Worm (Caenorhabditis elegans) whole organism, L1 larva: ENCODE measurements around the gene tmem-132.
A peak's percentile ranks its signal among the peaks of the same experiment; 100 is the strongest.

Source experiments
- F16B12.6 ChIP-seq: fragments of 150-350 bp; optimal IDR thresholded peaks from 2 replicates; lab custom pipeline; 2014; ENCODE audit warnings: missing biosample characterization, missing genetic modification characterization
- Y116A8C.19 ChIP-seq: sonication (generic microtip); optimal IDR thresholded peaks from 2 replicates; lab custom pipeline; 2016; ENCODE audit warnings: missing compliant biosample characterization, missing genetic modification characterization, borderline replicate concordance
- aha-1 ChIP-seq: fragments of 150-350 bp; optimal IDR thresholded peaks from 2 replicates; lab custom pipeline; 2014; ENCODE audit warnings: missing biosample characterization, missing genetic modification characterization
- aly-2 ChIP-seq: fragments of 150-350 bp; optimal IDR thresholded peaks from 2 replicates; lab custom pipeline; 2014; ENCODE audit warnings: missing biosample characterization, missing genetic modification characterization
- ama-1 ChIP-seq: fragments of 150-350 bp; optimal IDR thresholded peaks from 2 replicates; lab custom pipeline; 2014
- ceh-63 ChIP-seq: fragments of 200-800 bp; sonication (Bioruptor generic); optimal IDR thresholded peaks from 2 replicates; lab custom pipeline; 2018; ENCODE audit warnings: mild to moderate bottlenecking, missing genetic modification characterization, missing compliant biosample characterization
- ceh-82 ChIP-seq, 3 experiments: fragments of 150-350 bp in 1 of 3; sonication (generic microtip) in 2 of 3; optimal IDR thresholded peaks; 2 replicates each; lab custom pipeline; 2014 to 2017; ENCODE audit warnings: missing biosample characterization in 3 of 3, missing genetic modification characterization in 3 of 3
- dpl-1 ChIP-seq, 3 experiments: fragments of 150-350 bp in 2 of 3; sonication (generic microtip) in 1 of 3; optimal IDR thresholded peaks; 2 replicates each; lab custom pipeline; 2014 to 2017; ENCODE audit warnings: missing biosample characterization in 3 of 3, missing genetic modification characterization in 3 of 3, missing genetic modification reagents in 3 of 3
- dsc-1 ChIP-seq: sonication (generic microtip); optimal IDR thresholded peaks from 2 replicates; lab custom pipeline; 2016; ENCODE audit warnings: mild to moderate bottlenecking, missing genetic modification characterization, missing compliant biosample characterization
- efl-1 ChIP-seq, 4 experiments: fragments of 150-350 bp; optimal IDR thresholded peaks in 3 of 4; peaks in 1 of 4; 1 replicate in 1 of 4; 2 replicates in 3 of 4; lab custom pipeline; 2014; ENCODE audit warnings: missing biosample characterization in 2 of 4, missing genetic modification characterization in 2 of 4, missing genetic modification reagents in 2 of 4
- efl-3 ChIP-seq: fragments of 200-800 bp; sonication (Bioruptor generic); optimal IDR thresholded peaks from 2 replicates; lab custom pipeline; 2018; ENCODE audit warnings: mild to moderate bottlenecking, missing genetic modification characterization, missing compliant biosample characterization
- egl-27 ChIP-seq, 2 experiments: fragments of 150-350 bp in 1 of 2; sonication (generic microtip); optimal IDR thresholded peaks; 3 replicates each; lab custom pipeline; 2017 to 2018; ENCODE audit warnings: missing biosample characterization in 2 of 2, missing genetic modification characterization in 2 of 2, missing genetic modification reagents in 2 of 2
- elt-2 ChIP-seq: sonication (generic microtip); optimal IDR thresholded peaks from 2 replicates; lab custom pipeline; 2016; ENCODE audit warnings: missing genetic modification characterization, mild to moderate bottlenecking, inconsistent platforms, missing compliant biosample characterization, missing genetic modification reagents
- fkh-8 ChIP-seq: sonication (generic microtip); optimal IDR thresholded peaks from 2 replicates; lab custom pipeline; 2016; ENCODE audit warnings: mild to moderate bottlenecking, missing genetic modification characterization, missing compliant biosample characterization
- fos-1 ChIP-seq: fragments of 150-350 bp; optimal IDR thresholded peaks from 2 replicates; lab custom pipeline; 2014; ENCODE audit warnings: missing biosample characterization, missing genetic modification characterization
- hlh-17 ChIP-seq: fragments of 200-800 bp; sonication (Bioruptor generic); optimal IDR thresholded peaks from 2 replicates; lab custom pipeline; 2018; ENCODE audit warnings: missing genetic modification characterization, mild to moderate bottlenecking, missing compliant biosample characterization, moderate library complexity, borderline replicate concordance
- isw-1 ChIP-seq: fragments of 200-800 bp; sonication (Bioruptor generic); IDR thresholded peaks from 2 replicates; pipeline ENCODE4 v1.3.6; 2022; ENCODE audit warnings: missing genetic modification characterization, missing compliant biosample characterization
- jun-1 ChIP-seq: fragments of 150-350 bp; optimal IDR thresholded peaks from 2 replicates; lab custom pipeline; 2014; ENCODE audit warnings: missing biosample characterization, missing genetic modification reagents, missing genetic modification characterization
- lin-13 ChIP-seq: fragments of 150-350 bp; optimal IDR thresholded peaks from 2 replicates; lab custom pipeline; 2014; ENCODE audit warnings: missing biosample characterization, missing genetic modification reagents, missing genetic modification characterization
- lin-35 ChIP-seq, 2 experiments: fragments of 150-350 bp; optimal IDR thresholded peaks; 2 replicates each; lab custom pipeline; 2014; ENCODE audit warnings: missing biosample characterization in 2 of 2, missing genetic modification characterization in 2 of 2, missing genetic modification reagents in 2 of 2
- lin-39 ChIP-seq: fragments of 150-350 bp; optimal IDR thresholded peaks from 2 replicates; lab custom pipeline; 2014; ENCODE audit warnings: missing biosample characterization, missing genetic modification reagents, missing genetic modification characterization
- lir-3 ChIP-seq: sonication (generic microtip); optimal IDR thresholded peaks from 2 replicates; lab custom pipeline; 2016; ENCODE audit warnings: mild to moderate bottlenecking, missing genetic modification characterization, moderate library complexity, missing compliant biosample characterization; ENCODE audit not compliant: poor library complexity
- lsy-2 ChIP-seq, 2 experiments: fragments of 150-350 bp; optimal IDR thresholded peaks; 2 replicates each; lab custom pipeline; 2014; ENCODE audit warnings: missing biosample characterization in 2 of 2, missing genetic modification characterization in 2 of 2
- mdl-1 ChIP-seq, 2 experiments: fragments of 150-350 bp; optimal IDR thresholded peaks; 2 replicates each; lab custom pipeline; 2014 to 2017; ENCODE audit warnings: missing biosample characterization in 2 of 2, missing genetic modification characterization in 2 of 2, inconsistent platforms in 1 of 2
- mef-2 ChIP-seq: fragments of 150-350 bp; optimal IDR thresholded peaks from 2 replicates; lab custom pipeline; 2014; ENCODE audit warnings: missing biosample characterization, missing genetic modification characterization
- mep-1 ChIP-seq: fragments of 150-350 bp; optimal IDR thresholded peaks from 2 replicates; lab custom pipeline; 2014; ENCODE audit warnings: missing biosample characterization, missing genetic modification characterization
- nhr-11 ChIP-seq: fragments of 150-350 bp; optimal IDR thresholded peaks from 2 replicates; lab custom pipeline; 2014; ENCODE audit warnings: missing biosample characterization, missing genetic modification characterization
- nhr-28 ChIP-seq: fragments of 150-350 bp; optimal IDR thresholded peaks from 2 replicates; lab custom pipeline; 2014; ENCODE audit warnings: missing biosample characterization, missing genetic modification characterization
- nhr-47 ChIP-seq: sonication (generic microtip); optimal IDR thresholded peaks from 2 replicates; lab custom pipeline; 2016; ENCODE audit warnings: mild to moderate bottlenecking, missing genetic modification characterization, moderate library complexity, missing compliant biosample characterization
- nhr-71 ChIP-seq: sonication (generic microtip); optimal IDR thresholded peaks from 2 replicates; lab custom pipeline; 2016; ENCODE audit warnings: mild to moderate bottlenecking, missing genetic modification characterization, moderate library complexity, missing compliant biosample characterization
- nhr-76 ChIP-seq: sonication (generic microtip); optimal IDR thresholded peaks from 2 replicates; lab custom pipeline; 2017; ENCODE audit warnings: missing biosample characterization, missing genetic modification characterization
- nhr-77 ChIP-seq: fragments of 150-350 bp; optimal IDR thresholded peaks from 2 replicates; lab custom pipeline; 2014; ENCODE audit warnings: missing biosample characterization, missing genetic modification characterization
- nhr-84 ChIP-seq: sonication (generic microtip); optimal IDR thresholded peaks from 2 replicates; lab custom pipeline; 2017; ENCODE audit warnings: missing biosample characterization, missing genetic modification characterization
- pag-3 ChIP-seq: sonication (generic microtip); optimal IDR thresholded peaks from 2 replicates; lab custom pipeline; 2017; ENCODE audit warnings: missing genetic modification characterization, mild to moderate bottlenecking, missing compliant biosample characterization, antibody characterized with exemption, borderline replicate concordance; ENCODE audit not compliant: insufficient read depth
- pqm-1 ChIP-seq: sonication (generic microtip); optimal IDR thresholded peaks from 3 replicates; lab custom pipeline; 2017; ENCODE audit warnings: missing biosample characterization, missing genetic modification characterization
- snpc-4 ChIP-seq: fragments of 150-350 bp; optimal IDR thresholded peaks from 2 replicates; lab custom pipeline; 2014; ENCODE audit warnings: missing biosample characterization, missing genetic modification characterization
- snu-23 ChIP-seq: sonication (generic microtip); optimal IDR thresholded peaks from 2 replicates; lab custom pipeline; 2016; ENCODE audit warnings: missing genetic modification characterization, missing compliant biosample characterization
- sox-4 ChIP-seq: sonication (generic microtip); optimal IDR thresholded peaks from 2 replicates; lab custom pipeline; 2016; ENCODE audit warnings: missing genetic modification characterization, missing compliant biosample characterization
- sptf-1 ChIP-seq: fragments of 150-350 bp; optimal IDR thresholded peaks from 2 replicates; lab custom pipeline; 2014; ENCODE audit warnings: missing biosample characterization, missing genetic modification characterization
- sup-37 ChIP-seq: fragments of 200-800 bp; sonication (Bioruptor generic); optimal IDR thresholded peaks from 2 replicates; lab custom pipeline; 2018; ENCODE audit warnings: mild to moderate bottlenecking, missing genetic modification characterization, missing compliant biosample characterization
- unc-62 ChIP-seq: fragments of 150-350 bp; optimal IDR thresholded peaks from 2 replicates; lab custom pipeline; 2014; ENCODE audit warnings: missing biosample characterization, missing genetic modification reagents, missing genetic modification characterization
- xbp-1 ChIP-seq: sonication (generic microtip); optimal IDR thresholded peaks from 2 replicates; lab custom pipeline; 2016; ENCODE audit warnings: missing genetic modification characterization, missing compliant biosample characterization
- ztf-11 ChIP-seq, 2 experiments: sonication (generic microtip); optimal IDR thresholded peaks; 2 replicates each; lab custom pipeline; 2016 to 2017; ENCODE audit warnings: missing genetic modification characterization in 2 of 2, missing biosample characterization in 1 of 2, missing compliant biosample characterization in 1 of 2
- ztf-4 ChIP-seq: fragments of 150-350 bp; optimal IDR thresholded peaks from 2 replicates; lab custom pipeline; 2014; ENCODE audit warnings: missing biosample characterization, missing genetic modification characterization

tmem-132 gene

ce11 chrIII:2698740-2699139 lies 17.7 kb downstream of the tmem-132 start, which contains the start of gene slc-30A9 (continued):
- TF ChIP-seq lsy-2 (tag; optimal IDR thresholded peaks at IDR 0.05; lab: Kevin White, UChicago) (peak; percentile 61 to 71), egl-27 (tag; optimal IDR thresholded peaks at IDR 0.05; lab: Kevin White, UChicago) (no peak), dsc-1 (tag; lab: Kevin White, UChicago) (no peak), nhr-28 (tag; lab: Kevin White, UChicago) (no peak), sup-37 (GFP tag; lab: Kevin White, UChicago) (no peak), sox-4 (no peak), hlh-17 (GFP tag; lab: Kevin White, UChicago) (no peak), mep-1 (tag; lab: Kevin White, UChicago) (peak; percentile 76), fos-1 (no peak), fkh-8 (tag; lab: Kevin White, UChicago) (no peak), lin-13 (GFP tag; lab: Kevin White, UChicago) (peak; percentile 35), mef-2 (no peak), nhr-77 (peak; percentile 14), nhr-11 (tag; lab: Kevin White, UChicago) (no peak), lir-3 (tag; lab: Kevin White, UChicago) (no peak), ztf-4 (tag; lab: Kevin White, UChicago) (no peak), efl-1 (optimal IDR thresholded peaks at IDR 0.05; lab: Kevin White, UChicago) (peak; percentile 51 to 56), efl-1 (GFP tag; optimal IDR thresholded peaks at IDR 0.05 in 1 of 2; lab: Kevin White, UChicago) (peak; percentile 62 to 94), pag-3 (tag; lab: Kevin White, UChicago) (no peak), aly-2 (tag; lab: Kevin White, UChicago) (no peak), lin-35 (GFP tag; optimal IDR thresholded peaks at IDR 0.05; lab: Kevin White, UChicago) (peak; percentile 35 to 50), nhr-76 (tag; lab: Kevin White, UChicago) (no peak), lin-39 (tag; lab: Kevin White, UChicago) (no peak), efl-3 (GFP tag; lab: Kevin White, UChicago) (no peak), ceh-82 (tag; optimal IDR thresholded peaks at IDR 0.05; lab: Kevin White, UChicago) (peak; percentile 9 to 57 (median 41)), jun-1 (no peak), unc-62 (GFP tag; lab: Kevin White, UChicago) (no peak), dpl-1 (GFP tag; optimal IDR thresholded peaks at IDR 0.05; lab: Kevin White, UChicago) (peak; percentile 11 to 61 (median 28)), isw-1 (GFP tag; lab: Robert Waterston, UW) (peak; percentile 10; the same call in 1 of the 2 replicates), snpc-4 (no peak), F16B12.6 (tag; lab: Kevin White, UChicago) (peak; percentile 50), aha-1 (no peak), sptf-1 (tag; lab: Kevin White, UChicago) (no peak), ztf-11 (tag; optimal IDR thresholded peaks at IDR 0.05; lab: Kevin White, UChicago) (no peak), snu-23 (GFP tag; lab: Kevin White, UChicago) (peak; percentile 57), pqm-1 (tag; lab: Kevin White, UChicago) (no peak), xbp-1 (peak; percentile 31), ceh-63 (GFP tag; lab: Kevin White, UChicago) (no peak), nhr-84 (tag; lab: Kevin White, UChicago) (no peak), ama-1 (lab: Kevin White, UChicago) (no peak)

- TF ChIP-seq Y116A8C.19 = no peak
- TF ChIP-seq lin-35 (GFP tag; optimal IDR thresholded peaks at IDR 0.05; lab: Kevin White, UChicago) = peak in 1 of 2 experiments; percentile 29
- no peak for TF ChIP-seq mdl-1 (tag; optimal IDR thresholded peaks at IDR 0.05; lab: Kevin White, UChicago)
- TF ChIP-seq nhr-71 (tag; lab: Kevin White, UChicago) = no peak
- TF ChIP-seq nhr-47 (tag; lab: Kevin White, UChicago) = no peak
- peak; percentile 48 for TF ChIP-seq elt-2 (tag; lab: Kevin White, UChicago)
- TF ChIP-seq aha-1 = no peak
These were observed 29.0 kb downstream of the tmem-132 start for ce11 chrIII:2687412-2687811.
